Worm (Caenorhabditis elegans): ENCODE measurements around the gene fbxb-20.

- TF ChIP-seq jun-1 (tag; optimal IDR thresholded peaks at IDR 0.05) (no peak), unc-62 (GFP tag; optimal IDR thresholded peaks at IDR 0.05) (no peak), egl-27 (tag; optimal IDR thresholded peaks at IDR 0.05) (no peak), nhr-12 (tag; optimal IDR thresholded peaks at IDR 0.05) (no peak), zag-1 (tag; optimal IDR thresholded peaks at IDR 0.05) (no peak)
Measured at ce11 chrII:1650502-1650901, at the start of gene fbxb-20.

All from whole organism, L3 larva.